Worm (Caenorhabditis elegans): Measurements from ENCODE around the gene crb-3.

crb-3 gene

ce11 chrX:9195375-9196098 lies 8.0 kb upstream of the crb-3 start:
- TF ChIP-seq ceh-14 (tag; optimal IDR thresholded peaks at IDR 0.05) (no peak), unc-3 (GFP tag; conservative IDR thresholded peaks at IDR 0.05) (no peak), unc-3 (tag; optimal IDR thresholded peaks at IDR 0.05) (no peak), ceh-19 (GFP tag; optimal IDR thresholded peaks at IDR 0.05) (no peak), ceh-18 (tag; optimal IDR thresholded peaks at IDR 0.05) (no peak), lim-6 (tag; optimal IDR thresholded peaks at IDR 0.05) (no peak), ceh-22 (tag; optimal IDR thresholded peaks at IDR 0.05) (no peak), rnt-1 (tag; optimal IDR thresholded peaks at IDR 0.05) (no peak), gmeb-2 (tag; optimal IDR thresholded peaks at IDR 0.05) (no peak), hlh-15 (tag; optimal IDR thresholded peaks at IDR 0.05) (no peak), ahr-1 (tag; optimal IDR thresholded peaks at IDR 0.05) (no peak), fkh-6 (tag; optimal IDR thresholded peaks at IDR 0.05) (no peak), ceh-24 (tag; optimal IDR thresholded peaks at IDR 0.05) (no peak), elt-4 (tag; optimal IDR thresholded peaks at IDR 0.05) (no peak), ceh-30 (tag; optimal IDR thresholded peaks at IDR 0.05) (no peak), dve-1 (tag; optimal IDR thresholded peaks at IDR 0.05) (no peak)

DNA sequence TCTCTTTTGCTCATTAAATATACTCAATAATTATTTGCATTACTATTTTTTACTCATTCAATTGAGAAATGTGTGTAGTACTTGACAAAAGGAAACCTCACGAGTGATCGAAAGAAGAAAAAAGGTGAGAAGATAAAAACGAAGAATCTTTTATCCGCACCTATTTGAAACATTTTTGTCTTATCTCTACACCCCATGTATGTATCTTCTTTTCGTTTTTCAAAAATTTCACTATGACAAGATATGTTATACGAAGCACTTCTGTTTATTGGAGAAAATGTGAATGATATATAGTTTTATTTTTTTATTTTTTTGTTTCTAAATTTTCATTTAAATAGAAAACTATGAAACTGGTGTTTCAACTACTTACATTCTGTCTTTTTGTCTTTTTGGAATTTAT lies 1.4 kb downstream of the crb-3 start:
- no peak for TF ChIP-seq nfya-1 (tag; optimal IDR thresholded peaks at IDR 0.05)
- TF ChIP-seq fkh-10 (GFP tag; optimal IDR thresholded peaks at IDR 0.05): no peak
- TF ChIP-seq ceh-2 (tag; optimal IDR thresholded peaks at IDR 0.05): no peak
- TF ChIP-seq ceh-48 (tag; optimal IDR thresholded peaks at IDR 0.05): no peak
- no peak for TF ChIP-seq lin-11 (tag; optimal IDR thresholded peaks at IDR 0.05)
- TF ChIP-seq mec-3 (tag; optimal IDR thresholded peaks at IDR 0.05; ENCODE audit: borderline replicate concordance): no peak
- TF ChIP-seq npax-4 (tag; optimal IDR thresholded peaks at IDR 0.05): no peak
- TF ChIP-seq ceh-9 (tag; optimal IDR thresholded peaks at IDR 0.05): no peak
- TF ChIP-seq tbx-2 (tag; optimal IDR thresholded peaks at IDR 0.05): no peak
- no peak for TF ChIP-seq ama-1 (optimal IDR thresholded peaks at IDR 0.05)
- TF ChIP-seq pat-9 (tag; optimal IDR thresholded peaks at IDR 0.05): no peak
- no peak for TF ChIP-seq pqm-1 (tag; optimal IDR thresholded peaks at IDR 0.05)
- TF ChIP-seq ttx-3 (tag; optimal IDR thresholded peaks at IDR 0.05): no peak
- TF ChIP-seq hlh-8 (tag; optimal IDR thresholded peaks at IDR 0.05): no peak

- TF ChIP-seq hlh-6 (tag; optimal IDR thresholded peaks at IDR 0.05) (no peak), dve-1 (tag; optimal IDR thresholded peaks at IDR 0.05) (no peak), fkh-10 (GFP tag; optimal IDR thresholded peaks at IDR 0.05) (no peak), lin-11 (tag; optimal IDR thresholded peaks at IDR 0.05) (no peak), che-1 (tag; optimal IDR thresholded peaks at IDR 0.05) (no peak), pqm-1 (tag; optimal IDR thresholded peaks at IDR 0.05) (no peak), pros-1 (tag; optimal IDR thresholded peaks at IDR 0.05) (no peak), hlh-13 (GFP tag; optimal IDR thresholded peaks at IDR 0.05) (no peak), elt-2 (tag; optimal IDR thresholded peaks at IDR 0.05) (no peak), unc-42 (tag; optimal IDR thresholded peaks at IDR 0.05) (no peak), tbx-7 (tag; optimal IDR thresholded peaks at IDR 0.05) (no peak), ceh-9 (tag; optimal IDR thresholded peaks at IDR 0.05) (no peak), hlh-8 (tag; optimal IDR thresholded peaks at IDR 0.05) (no peak), tbx-2 (tag; optimal IDR thresholded peaks at IDR 0.05) (no peak), K02D7.2 (tag; optimal IDR thresholded peaks at IDR 0.05) (no peak), elt-4 (tag; optimal IDR thresholded peaks at IDR 0.05) (no peak), nhr-11 (tag; optimal IDR thresholded peaks at IDR 0.05) (no peak)
Observed at ce11 chrX:9206731-9207130, 3.2 kb downstream of the crb-3 start.
